Fruit fly (Drosophila melanogaster) Kc167 (cell line): ENCODE data around the gene Brr2.

ENCODE experiments used
- Sin3A ChIP-seq: fragments of >200 bp; optimal IDR thresholded peaks from 2 replicates; lab custom pipeline; 2018; ENCODE audit warnings: missing external identifiers
- h ChIP-seq: fragments of >200 bp; optimal IDR thresholded peaks from 3 replicates; lab custom pipeline; 2018; ENCODE audit warnings: missing external identifiers
- insv ChIP-seq: fragments of >200 bp; optimal IDR thresholded peaks from 3 replicates; lab custom pipeline; 2018; ENCODE audit warnings: missing external identifiers
- ttk ChIP-seq: sonication (Bioruptor generic); optimal IDR thresholded peaks from 2 replicates; lab custom pipeline; 2017; ENCODE audit warnings: missing external identifiers

DNA sequence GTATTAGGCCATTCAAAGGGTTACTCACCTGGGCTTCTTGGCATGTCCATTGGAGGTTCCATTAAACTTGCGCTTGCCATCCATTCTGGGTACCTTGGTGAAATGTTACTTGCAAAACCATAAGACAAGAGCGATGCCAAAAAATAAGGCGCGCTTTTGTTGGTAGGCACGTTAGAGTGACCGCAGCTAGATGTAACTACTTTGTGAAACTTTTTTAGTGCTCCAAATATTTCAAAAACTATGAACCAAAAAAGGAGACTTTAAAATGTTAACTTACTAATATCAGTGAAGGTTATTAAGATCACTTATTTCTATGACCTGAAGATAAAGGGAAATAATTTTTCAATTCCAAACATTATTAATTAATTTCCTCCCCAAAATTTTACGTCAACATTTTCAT is 20.0 kb upstream of the Brr2 start, which contains the start of gene PolD1:
- no peak for TF ChIP-seq insv (lab: Kevin White, UChicago)
- no peak for TF ChIP-seq Sin3A (lab: Kevin White, UChicago)
- no peak for TF ChIP-seq h
- no peak for TF ChIP-seq ttk (lab: Kevin White, UChicago)
